Fruit fly (Drosophila melanogaster) whole organism, embryonic: Measurements from ENCODE around the gene CG13081.

ENCODE experiments used
- Ada2b ChIP-seq: fragments of 200-800 bp; sonication (Bioruptor generic); IDR thresholded peaks from 2 replicates; pipeline ENCODE4 v1.3.6; 2022; ENCODE audit warnings: missing biosample characterization, missing genetic modification characterization
- Awh ChIP-seq: fragments of 200-800 bp; sonication (Bioruptor generic); IDR thresholded peaks from 2 replicates; pipeline ENCODE4, ENCODE4 v1.3.6; 2022; ENCODE audit warnings: missing biosample characterization, missing genetic modification characterization
- Bgb ChIP-seq: fragments of 200-800 bp; sonication (Bioruptor generic); IDR thresholded peaks from 2 replicates; pipeline ENCODE4 v1.3.6; 2022; ENCODE audit warnings: missing biosample characterization, missing genetic modification characterization; ENCODE audit not compliant: partially characterized antibody
- Bteb2 ChIP-seq: fragments of 200-800 bp; sonication (Bioruptor generic); optimal IDR thresholded peaks from 2 replicates; lab custom pipeline; 2016; ENCODE audit warnings: missing biosample characterization, missing genetic modification characterization
- CG1024 ChIP-seq: fragments of 200-800 bp; sonication (Bioruptor generic); IDR thresholded peaks from 2 replicates; pipeline ENCODE4 v1.3.6; 2022; ENCODE audit warnings: missing biosample characterization, missing genetic modification characterization
- CG10267 ChIP-seq: fragments of 200-800 bp; sonication (Bioruptor generic); optimal IDR thresholded peaks from 2 replicates; lab custom pipeline; 2018; ENCODE audit warnings: missing biosample characterization, mild to moderate bottlenecking, missing genetic modification characterization, moderate library complexity
- CG10431 ChIP-seq: fragments of 200-800 bp; sonication (Bioruptor generic); optimal IDR thresholded peaks from 3 replicates; lab custom pipeline; 2018; ENCODE audit warnings: missing biosample characterization, mild to moderate bottlenecking, missing genetic modification characterization
- CG11085 ChIP-seq: fragments of 200-800 bp; sonication (Bioruptor generic); IDR thresholded peaks from 2 replicates; pipeline ENCODE4 v1.3.6; 2022; ENCODE audit warnings: missing biosample characterization, missing genetic modification characterization
- CG11504 ChIP-seq: fragments of 200-800 bp; sonication (Bioruptor generic); optimal IDR thresholded peaks from 3 replicates; lab custom pipeline; 2019; ENCODE audit warnings: missing biosample characterization, mild to moderate bottlenecking, missing genetic modification characterization, moderate library complexity
- CG11696 ChIP-seq: fragments of 200-800 bp; sonication (Bioruptor generic); IDR thresholded peaks from 2 replicates; pipeline ENCODE4 v1.3.6; 2022; ENCODE audit warnings: missing biosample characterization, missing genetic modification characterization
- CG1233 ChIP-seq: fragments of 200-800 bp; sonication (Bioruptor generic); optimal IDR thresholded peaks from 4 replicates; lab custom pipeline; 2018; ENCODE audit warnings: missing biosample characterization, mild to moderate bottlenecking, missing genetic modification characterization
- CG12942 ChIP-seq: fragments of 200-800 bp; sonication (Bioruptor generic); optimal IDR thresholded peaks from 3 replicates; lab custom pipeline; 2016; ENCODE audit warnings: missing biosample characterization, missing genetic modification characterization
- CG15479 ChIP-seq: fragments of 200-800 bp; sonication (Bioruptor generic); optimal IDR thresholded peaks from 3 replicates; lab custom pipeline; 2019; ENCODE audit warnings: missing biosample characterization, mild to moderate bottlenecking, missing genetic modification characterization, moderate library complexity
- CG15696 ChIP-seq: fragments of 200-800 bp; sonication (Bioruptor generic); optimal IDR thresholded peaks from 2 replicates; lab custom pipeline; 2019; ENCODE audit warnings: missing biosample characterization, mild to moderate bottlenecking, missing genetic modification characterization, moderate library complexity
- CG1647 ChIP-seq: fragments of 200-800 bp; sonication (Bioruptor generic); optimal IDR thresholded peaks from 3 replicates; lab custom pipeline; 2016; ENCODE audit warnings: missing biosample characterization, missing genetic modification characterization
- CG17186 ChIP-seq: fragments of 200-800 bp; sonication (Bioruptor generic); optimal IDR thresholded peaks from 3 replicates; lab custom pipeline; 2017; ENCODE audit warnings: missing biosample characterization, missing genetic modification reagents, missing genetic modification characterization
- CG17612 ChIP-seq: fragments of 200-800 bp; sonication (Bioruptor generic); IDR thresholded peaks from 2 replicates; pipeline ENCODE4 v1.3.6; 2022; ENCODE audit warnings: missing biosample characterization, missing genetic modification characterization
- CG18262 ChIP-seq: fragments of 200-800 bp; optimal IDR thresholded peaks from 3 replicates; lab custom pipeline; 2019; ENCODE audit warnings: missing biosample characterization, mild to moderate bottlenecking, missing genetic modification characterization, moderate library complexity
- CG18619 ChIP-seq: fragments of 200-800 bp; sonication (Bioruptor generic); optimal IDR thresholded peaks from 3 replicates; lab custom pipeline; 2017; ENCODE audit warnings: missing biosample characterization, mild to moderate bottlenecking, missing genetic modification characterization
- CG31224 ChIP-seq: fragments of 200-800 bp; sonication (Bioruptor generic); IDR thresholded peaks from 2 replicates; pipeline ENCODE4 v1.3.6; 2022; ENCODE audit warnings: missing biosample characterization, missing genetic modification characterization
- CG32772 ChIP-seq: fragments of 200-800 bp; sonication (Bioruptor generic); IDR thresholded peaks from 2 replicates; pipeline ENCODE4 v1.3.6; 2022; ENCODE audit warnings: missing biosample characterization, missing genetic modification characterization
- CG33213 ChIP-seq: fragments of 200-800 bp; sonication (Bioruptor generic); optimal IDR thresholded peaks from 3 replicates; lab custom pipeline; 2016; ENCODE audit warnings: missing biosample characterization, missing genetic modification characterization
- CG4360 ChIP-seq: fragments of 200-800 bp; sonication (Bioruptor generic); IDR thresholded peaks from 2 replicates; pipeline ENCODE4 v1.3.6; 2022; ENCODE audit warnings: missing biosample characterization, missing genetic modification characterization
- CG4617 ChIP-seq: fragments of 200-800 bp; sonication (Bioruptor generic); optimal IDR thresholded peaks from 3 replicates; lab custom pipeline; 2016; ENCODE audit warnings: missing biosample characterization, missing genetic modification characterization, borderline replicate concordance
- CG7987 ChIP-seq: fragments of 200-800 bp; sonication (Bioruptor generic); optimal IDR thresholded peaks from 2 replicates; lab custom pipeline; 2018; ENCODE audit warnings: missing biosample characterization, mild to moderate bottlenecking, missing genetic modification characterization, moderate library complexity
- Camta ChIP-seq: fragments of 200-800 bp; sonication (Bioruptor generic); optimal IDR thresholded peaks from 2 replicates; lab custom pipeline; 2016; ENCODE audit warnings: missing biosample characterization, missing genetic modification characterization
- CrebB ChIP-seq: fragments of 200-800 bp; sonication (Bioruptor generic); optimal IDR thresholded peaks from 3 replicates; lab custom pipeline; 2018; ENCODE audit warnings: missing biosample characterization, mild to moderate bottlenecking, missing genetic modification characterization
- Doc3 ChIP-seq: fragments of 200-800 bp; sonication (Bioruptor generic); IDR thresholded peaks from 3 replicates; pipeline ENCODE4 v1.3.6; 2022; ENCODE audit warnings: missing biosample characterization, missing genetic modification characterization; ENCODE audit not compliant: partially characterized antibody
- Ets97D ChIP-seq: fragments of 200-800 bp; sonication (Bioruptor generic); optimal IDR thresholded peaks from 3 replicates; lab custom pipeline; 2016; ENCODE audit warnings: missing biosample characterization, missing genetic modification characterization
- HHEX ChIP-seq: fragments of 200-800 bp; sonication (Bioruptor generic); optimal IDR thresholded peaks from 3 replicates; lab custom pipeline; 2017; ENCODE audit warnings: missing biosample characterization, mild to moderate bottlenecking, missing genetic modification characterization, missing genetic modification reagents
- Hey ChIP-seq: fragments of 200-800 bp; sonication (Bioruptor generic); optimal IDR thresholded peaks from 3 replicates; lab custom pipeline; 2018; ENCODE audit warnings: missing biosample characterization, mild to moderate bottlenecking, missing genetic modification characterization
- Hr51 ChIP-seq, 2 experiments: fragments of 200-800 bp; sonication (Bioruptor generic); optimal IDR thresholded peaks; 2 replicates in 1 of 2; 3 replicates in 1 of 2; lab custom pipeline; 2016 to 2018; ENCODE audit warnings: missing biosample characterization in 2 of 2, missing genetic modification characterization in 2 of 2, mild to moderate bottlenecking in 1 of 2, moderate library complexity in 1 of 2
- Hr78 ChIP-seq, 2 experiments: fragments of 200-800 bp in 1 of 2; fragments of >200 bp in 1 of 2; sonication (Bioruptor generic) in 1 of 2; optimal IDR thresholded peaks; 2 replicates each; lab custom pipeline; 2017 to 2019; ENCODE audit warnings: missing biosample characterization in 2 of 2, missing genetic modification characterization in 2 of 2, mild to moderate bottlenecking in 1 of 2, moderate library complexity in 1 of 2
- MESR4 ChIP-seq: fragments of 200-800 bp; sonication (Bioruptor generic); optimal IDR thresholded peaks from 2 replicates; lab custom pipeline; 2018; ENCODE audit warnings: missing biosample characterization, mild to moderate bottlenecking, missing genetic modification characterization, moderate library complexity
- Mrtf ChIP-seq: fragments of 200-800 bp; sonication (Bioruptor generic); IDR thresholded peaks from 3 replicates; pipeline ENCODE4 v1.3.6; 2022; ENCODE audit warnings: missing biosample characterization, missing genetic modification characterization
- NFAT ChIP-seq: fragments of 200-800 bp; sonication (Bioruptor generic); IDR thresholded peaks from 2 replicates; pipeline ENCODE4 v1.3.6; 2022; ENCODE audit warnings: missing biosample characterization, missing genetic modification characterization
- Sry-β ChIP-seq: fragments of 200-800 bp; sonication (Bioruptor generic); optimal IDR thresholded peaks from 2 replicates; lab custom pipeline; 2018; ENCODE audit warnings: missing biosample characterization, mild to moderate bottlenecking, missing genetic modification characterization, moderate library complexity
- cad ChIP-seq: fragments of >200 bp; optimal IDR thresholded peaks from 2 replicates; lab custom pipeline; 2017; ENCODE audit warnings: missing biosample characterization, missing genetic modification characterization
- crc ChIP-seq: fragments of 200-800 bp; sonication (Bioruptor generic); optimal IDR thresholded peaks from 2 replicates; lab custom pipeline; 2016; ENCODE audit warnings: missing biosample characterization, missing genetic modification characterization
- disco-r ChIP-seq: fragments of 200-800 bp; sonication (Bioruptor generic); optimal IDR thresholded peaks from 2 replicates; lab custom pipeline; 2016; ENCODE audit warnings: missing biosample characterization, missing genetic modification characterization
- dpn ChIP-seq, 2 experiments: fragments of 200-800 bp; sonication (Bioruptor generic); optimal IDR thresholded peaks; 3 replicates each; lab custom pipeline; 2016; ENCODE audit warnings: missing biosample characterization in 2 of 2, missing genetic modification characterization in 2 of 2
- ems ChIP-seq: fragments of 200-800 bp; sonication (Bioruptor generic); optimal IDR thresholded peaks from 3 replicates; lab custom pipeline; 2016; ENCODE audit warnings: missing biosample characterization, missing genetic modification characterization
- eyg ChIP-seq: fragments of 200-800 bp; sonication (Bioruptor generic); optimal IDR thresholded peaks from 3 replicates; lab custom pipeline; 2016; ENCODE audit warnings: missing biosample characterization, missing genetic modification characterization
- fu2 ChIP-seq: fragments of 200-800 bp; sonication (Bioruptor generic); optimal IDR thresholded peaks from 2 replicates; lab custom pipeline; 2016; ENCODE audit warnings: missing biosample characterization, missing genetic modification characterization
- grn ChIP-seq: fragments of 200-800 bp; sonication (Bioruptor generic); optimal IDR thresholded peaks from 3 replicates; lab custom pipeline; 2017; ENCODE audit warnings: missing biosample characterization, missing genetic modification characterization
- gro ChIP-seq: fragments of 200-800 bp; sonication (Bioruptor generic); optimal IDR thresholded peaks from 2 replicates; lab custom pipeline; 2016; ENCODE audit warnings: missing biosample characterization, missing genetic modification characterization
- maf-S ChIP-seq: fragments of 200-800 bp; sonication (Bioruptor generic); optimal IDR thresholded peaks from 2 replicates; lab custom pipeline; 2016; ENCODE audit warnings: missing biosample characterization, missing genetic modification characterization
- mirr ChIP-seq: fragments of 200-800 bp; sonication (Bioruptor generic); optimal IDR thresholded peaks from 3 replicates; lab custom pipeline; 2018; ENCODE audit warnings: missing biosample characterization, mild to moderate bottlenecking, missing genetic modification characterization
- sim ChIP-seq: fragments of 200-800 bp; sonication (Bioruptor generic); IDR thresholded peaks from 2 replicates; pipeline ENCODE4 v1.3.6; 2022; ENCODE audit warnings: missing biosample characterization, missing genetic modification characterization
- slbo ChIP-seq: fragments of 200-800 bp; sonication (Bioruptor generic); IDR thresholded peaks from 2 replicates; pipeline ENCODE4 v1.3.6; 2022; ENCODE audit warnings: missing biosample characterization, missing genetic modification characterization
- wdn ChIP-seq: fragments of 200-800 bp; sonication (Bioruptor generic); IDR thresholded peaks from 2 replicates; pipeline ENCODE4 v1.3.6; 2022; ENCODE audit warnings: missing biosample characterization, missing genetic modification characterization

CG13081 gene

DNA sequence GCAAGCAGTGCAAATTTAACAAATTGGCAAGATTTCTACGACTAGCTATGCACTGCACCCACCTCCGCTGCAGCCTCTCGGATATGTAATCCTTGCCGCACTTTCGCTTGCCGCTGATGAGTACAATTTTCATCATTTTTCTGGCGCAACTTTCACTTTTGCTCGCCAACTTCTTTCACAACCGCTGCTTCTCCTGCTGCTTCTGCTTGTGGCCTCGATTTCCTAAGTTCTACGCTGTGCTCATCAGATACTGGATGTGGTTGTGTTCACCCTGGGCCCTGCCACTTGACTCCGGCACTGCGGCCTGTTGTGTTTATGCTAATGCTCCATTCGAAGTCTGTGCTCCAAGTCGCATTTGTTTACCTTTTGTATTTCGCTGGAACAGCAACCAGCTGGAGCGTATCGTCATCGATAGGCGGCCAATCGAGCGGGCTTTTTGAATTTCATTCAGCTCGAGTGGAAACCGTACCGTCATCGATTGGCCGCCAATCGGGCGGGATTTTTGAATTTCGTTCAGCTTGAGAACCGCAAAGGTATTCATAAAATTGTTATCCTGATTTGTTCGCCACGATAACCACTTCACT lies 39.7 kb downstream of the CG13081 start, which contains the start of gene Pmvk (continued):
- TF ChIP-seq CrebB (tag; lab: Kevin White, UChicago) = no peak
- no peak for TF ChIP-seq Bteb2
- TF ChIP-seq CG4617 (GFP tag; lab: Kevin White, UChicago) = no peak
- TF ChIP-seq CG32772 (GFP tag; lab: Robert Waterston, UW) = no peak
- TF ChIP-seq CG31224 = no peak
- no peak for TF ChIP-seq CG15479
- peak; percentile 42 for TF ChIP-seq CG10267 (tag; lab: Kevin White, UChicago)
- TF ChIP-seq MESR4 = peak; percentile 52
- no peak for TF ChIP-seq Ets97D (GFP tag; lab: Kevin White, UChicago)
- no peak for TF ChIP-seq CG7987 (GFP tag; lab: Kevin White, UChicago)
- no peak for TF ChIP-seq eyg (GFP tag; lab: Kevin White, UChicago)
- no peak for TF ChIP-seq Mrtf (GFP tag; lab: Robert Waterston, UW)
- no peak for TF ChIP-seq Hr51 (GFP tag; optimal IDR thresholded peaks at IDR 0.05; lab: Kevin White, UChicago)
- TF ChIP-seq CG17612 = no peak
- no peak for TF ChIP-seq CG33213 (GFP tag; lab: Kevin White, UChicago)
- no peak for TF ChIP-seq Sry-β (GFP tag; lab: Kevin White, UChicago)
- TF ChIP-seq slbo = no peak
- TF ChIP-seq Camta (GFP tag; lab: Kevin White, UChicago) = no peak
- TF ChIP-seq CG12942 = no peak
- TF ChIP-seq CG1024 = no peak
- no peak for TF ChIP-seq maf-S (GFP tag; lab: Kevin White, UChicago)
- no peak for TF ChIP-seq sim (GFP tag; lab: Robert Waterston, UW)
- TF ChIP-seq gro (GFP tag; lab: Kevin White, UChicago) = no peak
- TF ChIP-seq dpn (GFP tag; optimal IDR thresholded peaks at IDR 0.05; lab: Kevin White, UChicago) = no peak
- no peak for TF ChIP-seq mirr (GFP tag; lab: Kevin White, UChicago)
- TF ChIP-seq CG15696 (tag; lab: Kevin White, UChicago) = no peak
- peak; percentile 65 for TF ChIP-seq Doc3 (GFP tag; lab: Robert Waterston, UW)
- TF ChIP-seq Bgb (GFP tag; lab: Robert Waterston, UW) = peak; percentile 90
- TF ChIP-seq ems (GFP tag; lab: Kevin White, UChicago) = no peak
- TF ChIP-seq Hey (tag; lab: Kevin White, UChicago) = no peak
- no peak for TF ChIP-seq Awh (GFP tag; lab: Robert Waterston, UW)
- TF ChIP-seq CG11085 (GFP tag; lab: Robert Waterston, UW) = no peak
- TF ChIP-seq wdn (GFP tag; lab: Robert Waterston, UW) = no peak
- no peak for TF ChIP-seq fu2 (GFP tag; lab: Kevin White, UChicago)
- TF ChIP-seq CG11504 (tag; lab: Kevin White, UChicago) = no peak
- TF ChIP-seq cad (GFP tag; lab: Kevin White, UChicago) = no peak
- no peak for TF ChIP-seq CG1647 (GFP tag; lab: Kevin White, UChicago)
- peak; percentile 5 for TF ChIP-seq CG18262
- no peak for TF ChIP-seq CG4360 (GFP tag; lab: Robert Waterston, UW)
- TF ChIP-seq NFAT (GFP tag; lab: Robert Waterston, UW) = no peak
- TF ChIP-seq CG18619 (GFP tag; lab: Kevin White, UChicago) = no peak
- no peak for TF ChIP-seq Hr78 (GFP tag; optimal IDR thresholded peaks at IDR 0.05; lab: Kevin White, UChicago)
- peak; percentile 51 for TF ChIP-seq CG17186
- TF ChIP-seq disco-r (GFP tag; lab: Kevin White, UChicago) = no peak
- no peak for TF ChIP-seq Ada2b (GFP tag; lab: Robert Waterston, UW)
- no peak for TF ChIP-seq CG11696 (GFP tag; lab: Robert Waterston, UW)
- no peak for TF ChIP-seq HHEX (GFP tag; lab: Kevin White, UChicago)
- TF ChIP-seq grn (GFP tag; lab: Kevin White, UChicago) = no peak
- TF ChIP-seq crc = no peak
- TF ChIP-seq CG1233 (GFP tag; lab: Kevin White, UChicago) = no peak
- peak; percentile 41 for TF ChIP-seq CG10431
